Worm (Caenorhabditis elegans): ENCODE measurements around the gene sru-30.

Gene sru-30

ce11 chrV:9789657-9790261, 23.9 kb upstream of the sru-30 start, which contains the start of gene ztf-7:
TSS of gene ztf-7 (minus strand) at chrV:9789707.
- TF ChIP-seq him-1 (tag; optimal IDR thresholded peaks at IDR 0.05) (peak; percentile 68), dao-5 (tag; optimal IDR thresholded peaks at IDR 0.05) (no peak), W03F9.2 (tag; optimal IDR thresholded peaks at IDR 0.05) (peak; percentile 96)

ce11 chrV:9791332-9791731, 22.3 kb upstream of the sru-30 start, which contains the start of gene lipl-2:
TSS of gene lipl-2 (plus strand) at chrV:9791567.
- TF ChIP-seq dao-5 (tag; optimal IDR thresholded peaks at IDR 0.05): no peak
- TF ChIP-seq W03F9.2 (tag; optimal IDR thresholded peaks at IDR 0.05): no peak
- no peak for TF ChIP-seq him-1 (tag; optimal IDR thresholded peaks at IDR 0.05)

ce11 chrV:9794997-9795396, 18.6 kb upstream of the sru-30 start:
- no peak for TF ChIP-seq W03F9.2 (tag; optimal IDR thresholded peaks at IDR 0.05)
- no peak for TF ChIP-seq him-1 (tag; optimal IDR thresholded peaks at IDR 0.05)
- no peak for TF ChIP-seq dao-5 (tag; optimal IDR thresholded peaks at IDR 0.05)

- TF ChIP-seq him-1 (tag; optimal IDR thresholded peaks at IDR 0.05) (no peak), dao-5 (tag; optimal IDR thresholded peaks at IDR 0.05) (no peak), W03F9.2 (tag; optimal IDR thresholded peaks at IDR 0.05) (no peak)
Observed at ce11 chrV:9796002-9796401, 17.6 kb upstream of the sru-30 start.

ce11 chrV:9796562-9796961, 17.1 kb upstream of the sru-30 start, which contains the start of gene F46B6.9:
TSS of gene F46B6.9 (plus strand) at chrV:9796862.
- TF ChIP-seq him-1 (tag; optimal IDR thresholded peaks at IDR 0.05) (no peak), dao-5 (tag; optimal IDR thresholded peaks at IDR 0.05) (no peak), W03F9.2 (tag; optimal IDR thresholded peaks at IDR 0.05) (no peak)

- TF ChIP-seq W03F9.2 (tag; optimal IDR thresholded peaks at IDR 0.05) (no peak), him-1 (tag; optimal IDR thresholded peaks at IDR 0.05) (no peak), dao-5 (tag; optimal IDR thresholded peaks at IDR 0.05) (no peak)
Observed at ce11 chrV:9798212-9798611, 15.4 kb upstream of the sru-30 start.

ce11 chrV:9799076-9799475, 14.6 kb upstream of the sru-30 start, which contains the start of gene F46B6.13:
TSS of gene F46B6.13 (minus strand) at chrV:9799176.
- TF ChIP-seq dao-5 (tag; optimal IDR thresholded peaks at IDR 0.05) (no peak), W03F9.2 (tag; optimal IDR thresholded peaks at IDR 0.05) (no peak), him-1 (tag; optimal IDR thresholded peaks at IDR 0.05) (no peak)

- TF ChIP-seq dao-5 (tag; optimal IDR thresholded peaks at IDR 0.05): no peak
- TF ChIP-seq W03F9.2 (tag; optimal IDR thresholded peaks at IDR 0.05): no peak
- TF ChIP-seq him-1 (tag; optimal IDR thresholded peaks at IDR 0.05): no peak
Observed at ce11 chrV:9801965-9802364, 11.7 kb upstream of the sru-30 start, which contains the start of gene F46B6.10. TSS of gene F46B6.10 (minus strand) at chrV:9802065.

- no peak for TF ChIP-seq dao-5 (tag; optimal IDR thresholded peaks at IDR 0.05)
- no peak for TF ChIP-seq him-1 (tag; optimal IDR thresholded peaks at IDR 0.05)
- TF ChIP-seq W03F9.2 (tag; optimal IDR thresholded peaks at IDR 0.05): no peak
Observed at ce11 chrV:9803176-9803575, 10.5 kb upstream of the sru-30 start, which contains the start of gene sru-39. TSS of gene sru-39 (plus strand) at chrV:9803476.

- TF ChIP-seq dao-5 (tag; optimal IDR thresholded peaks at IDR 0.05) (no peak), W03F9.2 (tag; optimal IDR thresholded peaks at IDR 0.05) (no peak), him-1 (tag; optimal IDR thresholded peaks at IDR 0.05) (no peak)
Observed at ce11 chrV:9805161-9805560, 8.5 kb upstream of the sru-30 start, which contains the start of gene sru-37. TSS of gene sru-37 (plus strand) at chrV:9805461.

- no peak for TF ChIP-seq him-1 (tag; optimal IDR thresholded peaks at IDR 0.05)
- TF ChIP-seq W03F9.2 (tag; optimal IDR thresholded peaks at IDR 0.05): no peak
- no peak for TF ChIP-seq dao-5 (tag; optimal IDR thresholded peaks at IDR 0.05)
Observed at ce11 chrV:9811154-9811553, 2.5 kb upstream of the sru-30 start, which contains the start of gene sru-29. TSS of gene sru-29 (plus strand) at chrV:9811454.

- TF ChIP-seq dao-5 (tag; optimal IDR thresholded peaks at IDR 0.05): no peak
Observed at ce11 chrV:9812216-9812615, 1.4 kb upstream of the sru-30 start.

- no peak for TF ChIP-seq dao-5 (tag; optimal IDR thresholded peaks at IDR 0.05)
- TF ChIP-seq him-1 (tag; optimal IDR thresholded peaks at IDR 0.05): no peak
- TF ChIP-seq W03F9.2 (tag; optimal IDR thresholded peaks at IDR 0.05): no peak
Observed at ce11 chrV:9816390-9816789, 2.8 kb downstream of the sru-30 start, which contains the start of gene sru-31. TSS of gene sru-31 (plus strand) at chrV:9816690.

- TF ChIP-seq W03F9.2 (tag; optimal IDR thresholded peaks at IDR 0.05) (no peak), him-1 (tag; optimal IDR thresholded peaks at IDR 0.05) (no peak), dao-5 (tag; optimal IDR thresholded peaks at IDR 0.05) (no peak)
Observed at ce11 chrV:9821724-9822123, 8.1 kb downstream of the sru-30 start, which contains the start of gene str-193. TSS of gene str-193 (minus strand) at chrV:9821824.

- TF ChIP-seq W03F9.2 (tag; optimal IDR thresholded peaks at IDR 0.05) (no peak), dao-5 (tag; optimal IDR thresholded peaks at IDR 0.05) (no peak), him-1 (tag; optimal IDR thresholded peaks at IDR 0.05) (no peak)
Observed at ce11 chrV:9824149-9824548, 10.5 kb downstream of the sru-30 start, which contains the start of gene str-2. TSS of gene str-2 (minus strand) at chrV:9824249.

Measured in whole organism, L4/young adult.